Worm (Caenorhabditis elegans) whole organism, midembryonic: ENCODE results near the gene C06C3.4.

ENCODE experiments used
- ref-1 ChIP-seq: fragments of 200-800 bp; sonication (Bioruptor generic); conservative IDR thresholded peaks from 2 replicates; pipeline ENCODE4 v1.3.6; 2022; ENCODE audit warnings: missing genetic modification reagents, missing genetic modification characterization, missing compliant biosample characterization
- tab-1 ChIP-seq: fragments of 200-800 bp; sonication (Bioruptor generic); IDR thresholded peaks from 2 replicates; pipeline ENCODE4 v1.3.6; 2022; ENCODE audit warnings: missing genetic modification characterization, missing compliant biosample characterization
- ztf-23 ChIP-seq: fragments of 200-800 bp; sonication (Bioruptor generic); IDR thresholded peaks from 2 replicates; pipeline ENCODE4 v1.3.6; 2022; ENCODE audit warnings: missing genetic modification reagents, missing genetic modification characterization, missing compliant biosample characterization

DNA sequence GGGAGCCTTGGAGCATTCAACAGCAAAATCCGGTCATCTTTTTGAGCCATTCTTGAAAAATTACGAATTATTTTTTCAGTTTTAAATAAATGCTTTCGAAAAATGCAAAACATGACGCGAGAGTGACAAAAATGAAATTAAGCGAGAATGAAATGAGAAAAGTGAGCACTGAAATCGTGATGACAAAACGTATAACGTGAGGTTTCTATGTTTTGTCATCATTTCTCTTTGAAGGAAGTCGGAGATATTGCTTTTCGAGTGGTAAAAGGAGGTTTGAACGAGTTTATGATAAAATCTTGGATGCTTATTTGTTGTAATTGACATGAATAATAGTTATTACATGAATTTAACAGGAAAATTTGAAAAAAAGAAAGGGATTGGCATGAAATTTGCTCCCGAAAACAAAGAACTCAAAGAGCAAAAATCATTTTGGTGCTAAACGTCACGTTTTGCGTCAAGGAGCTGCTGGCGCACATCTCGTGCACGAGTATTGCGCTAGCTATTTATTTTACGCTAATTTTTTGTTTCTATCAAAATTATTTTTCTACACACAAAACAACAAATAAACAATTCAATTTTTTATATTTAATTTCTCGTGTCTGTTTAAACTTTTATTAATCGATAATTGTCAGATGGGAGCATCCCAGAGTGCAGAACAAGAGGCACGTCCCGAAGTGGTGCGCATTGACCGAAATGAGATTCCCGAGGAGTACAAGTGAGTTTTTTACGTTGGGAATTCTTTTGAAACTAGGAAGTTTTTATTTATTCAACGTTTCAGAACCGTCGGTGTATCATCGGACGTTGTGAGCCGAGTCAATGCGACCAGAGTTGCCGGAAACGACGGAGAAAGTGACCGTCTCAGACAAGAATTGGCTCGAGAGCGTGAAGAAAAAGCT lies 43.5 kb downstream of the C06C3.4 start, which contains the start of the genes gss-1 and chch-3:
- TF ChIP-seq tab-1 (GFP tag; lab: Robert Waterston, UW) (no peak), ztf-23 (GFP tag; lab: Robert Waterston, UW) (no peak), ref-1 (no peak)
